Worm (Caenorhabditis elegans) whole organism, young adult: ENCODE results near the gene rip-1.

Experiments
- B0261.1 ChIP-seq: sonication (generic microtip); optimal IDR thresholded peaks from 2 replicates; lab custom pipeline; 2016; ENCODE audit warnings: mild to moderate bottlenecking, missing genetic modification characterization, moderate library complexity, missing compliant biosample characterization
- B0336.3 ChIP-seq: fragments of 200-800 bp; sonication (Bioruptor generic); IDR thresholded peaks from 2 replicates; pipeline ENCODE4 v1.3.6; 2022; ENCODE audit warnings: missing genetic modification characterization, missing compliant biosample characterization
- D2030.7 ChIP-seq: fragments of 200-800 bp; sonication (Bioruptor generic); IDR thresholded peaks from 2 replicates; pipeline ENCODE4 v1.3.6; 2022; ENCODE audit warnings: missing genetic modification reagents, missing genetic modification characterization, missing compliant biosample characterization
- F22D6.2 ChIP-seq: sonication (generic microtip); optimal IDR thresholded peaks from 2 replicates; lab custom pipeline; 2016; ENCODE audit warnings: mild to moderate bottlenecking, missing genetic modification characterization, missing compliant biosample characterization
- F57C9.4 ChIP-seq: sonication (generic microtip); optimal IDR thresholded peaks from 2 replicates; lab custom pipeline; 2017; ENCODE audit warnings: mild to moderate bottlenecking, missing genetic modification characterization, missing compliant biosample characterization
- K11D2.4 ChIP-seq: fragments of 200-800 bp; sonication (Bioruptor generic); IDR thresholded peaks from 2 replicates; pipeline ENCODE4 v1.3.6; 2022; ENCODE audit warnings: missing genetic modification reagents, missing genetic modification characterization, missing compliant biosample characterization
- K12H6.12 ChIP-seq: fragments of 200-800 bp; sonication (Bioruptor generic); optimal IDR thresholded peaks from 2 replicates; lab custom pipeline; 2018; ENCODE audit warnings: mild to moderate bottlenecking, missing genetic modification characterization, missing compliant biosample characterization
- T26A5.8 ChIP-seq: sonication (generic microtip); optimal IDR thresholded peaks from 2 replicates; lab custom pipeline; 2016; ENCODE audit warnings: missing genetic modification characterization, missing compliant biosample characterization
- Y53F4B.3 ChIP-seq: fragments of 200-800 bp; sonication (Bioruptor generic); IDR thresholded peaks from 2 replicates; pipeline ENCODE4 v1.3.6; 2022; ENCODE audit warnings: missing genetic modification reagents, missing genetic modification characterization, missing compliant biosample characterization
- Y53G8AR.9 ChIP-seq: fragments of 200-800 bp; sonication (Bioruptor generic); conservative IDR thresholded peaks from 2 replicates; pipeline ENCODE4 v1.3.6; 2022; ENCODE audit warnings: missing genetic modification reagents, missing genetic modification characterization, missing compliant biosample characterization
- Y56A3A.18 ChIP-seq: fragments of 200-800 bp; sonication (Bioruptor generic); IDR thresholded peaks from 2 replicates; pipeline ENCODE4 v1.3.6; 2022; ENCODE audit warnings: missing genetic modification reagents, missing genetic modification characterization, missing compliant biosample characterization
- ZK185.1 ChIP-seq: sonication (generic microtip); optimal IDR thresholded peaks from 2 replicates; lab custom pipeline; 2016; ENCODE audit warnings: mild to moderate bottlenecking, missing genetic modification characterization, missing compliant biosample characterization; ENCODE audit not compliant: poor library complexity, severe bottlenecking
- atf-7 ChIP-seq: sonication (generic microtip); optimal IDR thresholded peaks from 2 replicates; lab custom pipeline; 2017; ENCODE audit warnings: mild to moderate bottlenecking, missing genetic modification characterization, missing compliant biosample characterization
- athp-1 ChIP-seq: sonication (generic microtip); optimal IDR thresholded peaks from 2 replicates; lab custom pipeline; 2017; ENCODE audit warnings: mild to moderate bottlenecking, missing genetic modification characterization, missing compliant biosample characterization
- ccch-3 ChIP-seq: fragments of 200-800 bp; sonication (Bioruptor generic); optimal IDR thresholded peaks from 2 replicates; lab custom pipeline; 2018; ENCODE audit warnings: mild to moderate bottlenecking, missing genetic modification characterization, missing compliant biosample characterization
- chd-7 ChIP-seq: sonication (generic microtip); optimal IDR thresholded peaks from 2 replicates; lab custom pipeline; 2016; ENCODE audit warnings: mild to moderate bottlenecking, missing genetic modification characterization, moderate library complexity, missing compliant biosample characterization
- dox-1 ChIP-seq: fragments of 200-800 bp; sonication (Bioruptor generic); IDR thresholded peaks from 2 replicates; pipeline ENCODE4 v1.3.6; 2022; ENCODE audit warnings: missing genetic modification reagents, missing genetic modification characterization, missing compliant biosample characterization
- egrh-3 ChIP-seq: fragments of 200-800 bp; sonication (Bioruptor generic); IDR thresholded peaks from 2 replicates; pipeline ENCODE4 v1.3.6; 2022; ENCODE audit warnings: missing genetic modification reagents, missing genetic modification characterization, missing compliant biosample characterization
- ekl-4 ChIP-seq: fragments of 200-800 bp; sonication (Bioruptor generic); IDR thresholded peaks from 2 replicates; pipeline ENCODE4 v1.3.6; 2022; ENCODE audit warnings: missing genetic modification reagents, missing genetic modification characterization, missing compliant biosample characterization
- ets-4 ChIP-seq: fragments of 200-800 bp; sonication (Bioruptor generic); optimal IDR thresholded peaks from 2 replicates; lab custom pipeline; 2018; ENCODE audit warnings: mild to moderate bottlenecking, missing genetic modification characterization, missing compliant biosample characterization
- fkh-3 ChIP-seq: sonication (generic microtip); optimal IDR thresholded peaks from 2 replicates; lab custom pipeline; 2016; ENCODE audit warnings: mild to moderate bottlenecking, missing genetic modification characterization, missing compliant biosample characterization
- gei-17 ChIP-seq: fragments of 200-800 bp; sonication (Bioruptor generic); optimal IDR thresholded peaks from 2 replicates; lab custom pipeline; 2018; ENCODE audit warnings: mild to moderate bottlenecking, missing genetic modification characterization, missing compliant biosample characterization
- him-1 ChIP-seq: sonication (generic microtip); optimal IDR thresholded peaks from 2 replicates; lab custom pipeline; 2016; ENCODE audit warnings: missing genotype, missing genetic modification reagents, missing genetic modification characterization, missing compliant biosample characterization
- hmg-1.2 ChIP-seq: fragments of 200-800 bp; sonication (Bioruptor generic); IDR thresholded peaks from 2 replicates; pipeline ENCODE4 v1.3.6; 2022; ENCODE audit warnings: missing genetic modification reagents, missing genetic modification characterization, missing compliant biosample characterization
- hmg-20 ChIP-seq: fragments of 200-800 bp; sonication (Bioruptor generic); IDR thresholded peaks from 2 replicates; pipeline ENCODE4 v1.3.6; 2022; ENCODE audit warnings: missing genetic modification reagents, missing genetic modification characterization, missing compliant biosample characterization
- let-526 ChIP-seq: fragments of 200-800 bp; sonication (Bioruptor generic); IDR thresholded peaks from 2 replicates; pipeline ENCODE4 v1.3.6; 2022; ENCODE audit warnings: missing genetic modification reagents, missing genetic modification characterization, missing compliant biosample characterization
- lin-26 ChIP-seq: fragments of 200-800 bp; sonication (Bioruptor generic); IDR thresholded peaks from 2 replicates; pipeline ENCODE4 v1.3.6; 2022; ENCODE audit warnings: missing genetic modification reagents, missing genetic modification characterization, missing compliant biosample characterization
- mel-28 ChIP-seq: sonication (generic microtip); optimal IDR thresholded peaks from 2 replicates; lab custom pipeline; 2016; ENCODE audit warnings: borderline replicate concordance, mild to moderate bottlenecking, missing genetic modification characterization, missing compliant biosample characterization
- mes-4 ChIP-seq: sonication (generic microtip); optimal IDR thresholded peaks from 2 replicates; lab custom pipeline; 2016; ENCODE audit warnings: missing genotype, missing genetic modification characterization, missing compliant biosample characterization
- nfya-1 ChIP-seq: sonication (generic microtip); optimal IDR thresholded peaks from 2 replicates; lab custom pipeline; 2017; ENCODE audit warnings: antibody characterized with exemption, missing compliant biosample characterization, missing genetic modification characterization, borderline replicate concordance; ENCODE audit not compliant: insufficient read depth
- nhr-27 ChIP-seq: fragments of 200-800 bp; sonication (Bioruptor generic); optimal IDR thresholded peaks from 2 replicates; lab custom pipeline; 2018; ENCODE audit warnings: mild to moderate bottlenecking, missing genetic modification characterization, moderate library complexity, missing compliant biosample characterization
- rcor-1 ChIP-seq: fragments of 200-800 bp; sonication (Bioruptor generic); IDR thresholded peaks from 2 replicates; pipeline ENCODE4 v1.3.6; 2022; ENCODE audit warnings: missing genetic modification reagents, missing genetic modification characterization, missing compliant biosample characterization
- rec-8 ChIP-seq, 2 experiments: sonication (generic microtip); optimal IDR thresholded peaks; 2 replicates each; lab custom pipeline; 2016; ENCODE audit warnings: mild to moderate bottlenecking in 2 of 2, missing genetic modification characterization in 2 of 2, missing genetic modification reagents in 2 of 2, missing genotype in 2 of 2, missing biosample characterization in 1 of 2, missing compliant biosample characterization in 1 of 2, moderate library complexity in 1 of 2
- repo-1 ChIP-seq: sonication (generic microtip); optimal IDR thresholded peaks from 2 replicates; lab custom pipeline; 2017; ENCODE audit warnings: mild to moderate bottlenecking, missing genetic modification characterization, missing compliant biosample characterization
- sea-2 ChIP-seq: fragments of 200-800 bp; sonication (Bioruptor generic); IDR thresholded peaks from 2 replicates; pipeline ENCODE4 v1.3.6; 2022; ENCODE audit warnings: missing genetic modification characterization, missing compliant biosample characterization
- snpc-1.3 ChIP-seq: sonication (generic microtip); optimal IDR thresholded peaks from 2 replicates; lab custom pipeline; 2017; ENCODE audit warnings: missing genetic modification characterization, mild to moderate bottlenecking, missing compliant biosample characterization, antibody characterized with exemption, moderate library complexity, missing genotype, missing genetic modification reagents; ENCODE audit not compliant: insufficient read depth
- snpc-3.4 ChIP-seq: sonication (generic microtip); optimal IDR thresholded peaks from 2 replicates; lab custom pipeline; 2017; ENCODE audit warnings: missing genetic modification characterization, mild to moderate bottlenecking, missing compliant biosample characterization, antibody characterized with exemption, moderate library complexity, missing genotype, missing genetic modification reagents
- somi-1 ChIP-seq: fragments of 200-800 bp; sonication (Bioruptor generic); optimal IDR thresholded peaks from 2 replicates; lab custom pipeline; 2018; ENCODE audit warnings: mild to moderate bottlenecking, missing genetic modification characterization, missing compliant biosample characterization
- tlf-1 ChIP-seq: fragments of 200-800 bp; sonication (Bioruptor generic); optimal IDR thresholded peaks from 2 replicates; lab custom pipeline; 2018; ENCODE audit warnings: mild to moderate bottlenecking, missing genetic modification characterization, missing compliant biosample characterization
- xnd-1 ChIP-seq: sonication (generic microtip); optimal IDR thresholded peaks from 2 replicates; lab custom pipeline; 2016; ENCODE audit warnings: missing genotype, missing genetic modification reagents, missing genetic modification characterization, missing compliant biosample characterization
- ztf-22 ChIP-seq: fragments of 200-800 bp; sonication (Bioruptor generic); optimal IDR thresholded peaks from 2 replicates; lab custom pipeline; 2018; ENCODE audit warnings: mild to moderate bottlenecking, missing genetic modification characterization, moderate library complexity, missing compliant biosample characterization
- ztf-3 ChIP-seq: fragments of 200-800 bp; sonication (Bioruptor generic); optimal IDR thresholded peaks from 2 replicates; lab custom pipeline; 2018; ENCODE audit warnings: mild to moderate bottlenecking, missing genetic modification characterization, missing compliant biosample characterization
- ztf-6 ChIP-seq: fragments of 200-800 bp; sonication (Bioruptor generic); IDR thresholded peaks from 2 replicates; pipeline ENCODE4 v1.3.6; 2022; ENCODE audit warnings: missing genetic modification reagents, missing genetic modification characterization, missing compliant biosample characterization

Gene rip-1

DNA sequence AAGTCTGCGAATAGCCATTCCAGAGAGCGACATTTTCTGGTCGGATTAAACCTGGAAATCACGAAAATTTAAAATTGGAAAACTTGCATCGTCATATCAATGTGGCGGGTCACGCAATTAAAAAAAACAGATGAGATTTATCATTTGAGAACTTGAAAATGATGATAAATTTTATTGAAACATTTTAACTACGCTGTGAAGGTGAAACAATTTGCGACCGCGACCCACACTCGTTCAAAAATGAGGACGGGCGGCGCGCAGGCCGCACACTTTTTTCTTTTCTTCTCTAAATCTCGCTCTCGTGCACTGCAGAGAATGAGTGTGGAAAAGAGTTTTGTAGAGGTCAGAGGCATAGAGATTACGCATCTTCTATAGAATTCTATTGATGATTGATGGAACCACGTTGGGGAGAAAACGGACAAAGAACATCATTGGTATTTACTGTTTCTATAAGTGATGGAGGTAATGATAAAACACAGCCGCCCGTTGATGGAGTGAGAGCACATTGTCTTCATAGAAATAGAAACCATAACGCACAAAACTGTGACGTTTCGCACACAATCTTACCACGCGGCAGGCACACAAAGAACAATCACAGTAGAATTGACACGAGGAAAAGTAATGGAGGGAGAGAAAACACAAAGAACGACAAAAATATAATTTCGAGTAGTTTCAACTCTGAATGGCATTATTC lies 41.8 kb downstream of the rip-1 start, which contains the start of gene cts-1 (continued):
- TF ChIP-seq snpc-3.4 (tag; lab: Kevin White, UChicago) (peak; percentile 7), nhr-27 (tag; lab: Kevin White, UChicago) (no peak), ztf-3 (GFP tag; lab: Kevin White, UChicago) (no peak), mes-4 (tag; lab: Kevin White, UChicago) (no peak), somi-1 (GFP tag; lab: Kevin White, UChicago) (no peak), Y56A3A.18 (GFP tag; lab: Robert Waterston, UW) (no peak), ets-4 (GFP tag; lab: Kevin White, UChicago) (no peak)

DNA sequence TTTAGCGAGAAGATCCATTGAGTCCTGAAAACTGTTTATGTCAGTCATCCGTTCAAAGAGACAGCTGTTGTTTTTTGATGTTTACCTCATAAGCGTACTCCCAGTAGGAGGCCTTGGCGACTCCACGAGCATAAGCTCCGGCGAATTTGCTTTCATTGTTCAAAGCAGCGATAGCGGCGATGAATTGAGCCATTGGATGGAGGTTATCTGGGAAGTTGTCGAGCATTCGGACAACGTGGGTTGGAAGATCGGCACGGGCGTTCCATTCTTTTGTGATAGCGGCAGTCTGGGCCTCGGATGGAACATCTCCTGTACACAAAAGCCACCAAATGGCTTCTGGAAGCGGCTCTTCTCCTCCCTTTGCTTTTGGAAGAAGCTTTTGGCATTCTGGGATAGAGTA lies 42.7 kb downstream of the rip-1 start:
- TF ChIP-seq him-1 (tag; lab: Kevin White, UChicago) (no peak), hmg-1.2 (GFP tag; lab: Robert Waterston, UW) (no peak), nfya-1 (tag; lab: Kevin White, UChicago) (no peak), gei-17 (GFP tag; lab: Kevin White, UChicago) (no peak), atf-7 (tag; lab: Kevin White, UChicago) (no peak), K11D2.4 (GFP tag; lab: Robert Waterston, UW) (no peak), let-526 (GFP tag; lab: Robert Waterston, UW) (no peak), rec-8 (tag; optimal IDR thresholded peaks at IDR 0.05; lab: Kevin White, UChicago) (no peak)

DNA sequence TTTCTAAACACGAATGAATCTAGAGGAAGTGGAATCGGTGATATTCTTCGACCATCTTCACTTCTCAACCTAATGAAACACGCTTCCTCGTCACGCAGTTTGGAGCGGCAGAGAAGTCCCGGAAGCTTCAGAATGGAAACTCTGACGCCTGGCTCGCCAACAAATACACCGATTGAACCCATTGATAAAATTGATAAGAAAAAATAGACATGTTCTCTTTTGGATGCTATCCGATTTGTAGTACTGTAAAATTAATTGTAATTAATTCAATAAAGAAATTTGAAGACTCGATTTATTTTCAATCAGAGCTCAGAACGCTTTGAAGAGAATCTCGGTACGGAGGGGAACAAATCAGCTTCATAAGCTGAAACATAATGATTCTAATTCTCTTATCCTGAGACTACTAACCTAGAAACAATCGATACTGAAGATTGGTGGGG lies 44.0 kb downstream of the rip-1 start:
- TF ChIP-seq ccch-3 (GFP tag; lab: Kevin White, UChicago) (no peak), Y53F4B.3 (GFP tag; lab: Robert Waterston, UW) (no peak), dox-1 (GFP tag; lab: Robert Waterston, UW) (peak; percentile 72), mes-4 (tag; lab: Kevin White, UChicago) (no peak), T26A5.8 (tag; lab: Kevin White, UChicago) (peak; percentile 22), xnd-1 (tag; lab: Kevin White, UChicago) (no peak), sea-2 (GFP tag; lab: Robert Waterston, UW) (no peak), atf-7 (tag; lab: Kevin White, UChicago) (peak; percentile 90), rcor-1 (GFP tag; lab: Robert Waterston, UW) (peak; percentile 54), tlf-1 (GFP tag; lab: Kevin White, UChicago) (peak; percentile 93), egrh-3 (GFP tag; lab: Robert Waterston, UW) (no peak), fkh-3 (peak; percentile 51), B0261.1 (tag; lab: Kevin White, UChicago) (peak; percentile 11), chd-7 (peak; percentile 89), Y53G8AR.9 (peak; percentile 96), B0336.3 (GFP tag; lab: Robert Waterston, UW) (peak; percentile 96), ekl-4 (GFP tag; lab: Robert Waterston, UW) (peak; percentile 82), repo-1 (tag; lab: Kevin White, UChicago) (peak; percentile 95), D2030.7 (GFP tag; lab: Robert Waterston, UW) (0 out of 2 replicates have a peak, but pooled peaks have one; percentile 29), F22D6.2 (tag; lab: Kevin White, UChicago) (peak; percentile 53), athp-1 (tag; lab: Kevin White, UChicago) (peak; percentile 92), mel-28 (tag; lab: Kevin White, UChicago) (peak; percentile 0), ztf-22 (peak; percentile 77), snpc-1.3 (tag; lab: Kevin White, UChicago) (no peak), F57C9.4 (tag; lab: Kevin White, UChicago) (peak; percentile 25), ztf-6 (GFP tag; lab: Robert Waterston, UW) (no peak), ets-4 (GFP tag; lab: Kevin White, UChicago) (peak; percentile 29), lin-26 (GFP tag; lab: Robert Waterston, UW) (peak; percentile 70), K12H6.12 (no peak), hmg-20 (0 out of 2 replicates have a peak, but pooled peaks have one; percentile 3), ZK185.1 (tag; lab: Kevin White, UChicago) (peak; percentile 86)
